Worm (Caenorhabditis elegans) whole organism, late embryonic: ENCODE results near the gene osgn-1.

Source experiments
- elt-2 ChIP-seq: sonication (generic microtip); optimal IDR thresholded peaks from 2 replicates; lab custom pipeline; 2016; ENCODE audit warnings: missing genetic modification reagents, missing genetic modification characterization, missing compliant biosample characterization
- nhr-11 ChIP-seq: fragments of 150-350 bp; optimal IDR thresholded peaks from 2 replicates; lab custom pipeline; 2014; ENCODE audit warnings: missing biosample characterization, missing genetic modification characterization
- nhr-232 ChIP-seq: sonication (generic microtip); optimal IDR thresholded peaks from 2 replicates; lab custom pipeline; 2016; ENCODE audit warnings: missing genetic modification characterization, missing compliant biosample characterization
- pha-4 ChIP-seq: fragments of 150-350 bp; optimal IDR thresholded peaks from 2 replicates; lab custom pipeline; 2018; ENCODE audit warnings: missing biosample characterization, missing genetic modification reagents, missing genetic modification characterization

- no peak for TF ChIP-seq nhr-232 (tag; lab: Kevin White, UChicago)
- TF ChIP-seq pha-4 (tag; lab: Kevin White, UChicago) = no peak
- no peak for TF ChIP-seq elt-2
- no peak for TF ChIP-seq nhr-11 (tag; lab: Kevin White, UChicago)
Observed at ce11 chrIV:4236671-4237070, 29.5 kb downstream of the osgn-1 start.
